Fruit fly (Drosophila melanogaster) whole organism, adult: ENCODE data around the gene CG32112.
A peak's percentile ranks its signal among the peaks of the same experiment; 100 is the strongest.

Experiments used
- CG11617 ChIP-seq: fragments of 200-800 bp; sonication (Bioruptor generic); optimal IDR thresholded peaks from 2 replicates; lab custom pipeline; 2017; ENCODE audit warnings: mild to moderate bottlenecking, missing biosample characterization, missing genetic modification reagents, missing genetic modification characterization
- CG12768 ChIP-seq: fragments of 200-800 bp; sonication (Bioruptor generic); optimal IDR thresholded peaks from 2 replicates; lab custom pipeline; 2017; ENCODE audit warnings: missing biosample characterization, missing genetic modification characterization, mild to moderate bottlenecking, moderate library complexity, missing genetic modification reagents
- CG14711 ChIP-seq: fragments of 200-800 bp; sonication (Bioruptor generic); optimal IDR thresholded peaks from 2 replicates; lab custom pipeline; 2018; ENCODE audit warnings: missing biosample characterization, mild to moderate bottlenecking, missing genetic modification characterization, moderate library complexity
- CG1620 ChIP-seq: fragments of 200-800 bp; sonication (Bioruptor generic); optimal IDR thresholded peaks from 2 replicates; lab custom pipeline; 2016; ENCODE audit warnings: missing biosample characterization, missing genetic modification characterization
- CG33017 ChIP-seq: fragments of 200-800 bp; sonication (Bioruptor generic); optimal IDR thresholded peaks from 2 replicates; lab custom pipeline; 2018; ENCODE audit warnings: missing biosample characterization, mild to moderate bottlenecking, missing genetic modification characterization, moderate library complexity
- CG5204 ChIP-seq: fragments of 200-800 bp; sonication (Bioruptor generic); optimal IDR thresholded peaks from 2 replicates; lab custom pipeline; 2016; ENCODE audit warnings: missing biosample characterization, missing genetic modification characterization
- CG7045 ChIP-seq: fragments of 200-800 bp; sonication (Bioruptor generic); optimal IDR thresholded peaks from 2 replicates; lab custom pipeline; 2017; ENCODE audit warnings: missing biosample characterization, mild to moderate bottlenecking, missing genetic modification characterization
- CG7101 ChIP-seq: fragments of 200-800 bp; sonication (Bioruptor generic); optimal IDR thresholded peaks from 2 replicates; lab custom pipeline; 2018; ENCODE audit warnings: missing biosample characterization, mild to moderate bottlenecking, missing genetic modification characterization, moderate library complexity
- Clk ChIP-seq: fragments of 200-800 bp; sonication (Bioruptor generic); optimal IDR thresholded peaks from 2 replicates; lab custom pipeline; 2017; ENCODE audit warnings: missing biosample characterization, missing genetic modification characterization
- Crg-1 ChIP-seq: fragments of 200-800 bp; sonication (Bioruptor generic); optimal IDR thresholded peaks from 2 replicates; lab custom pipeline; 2016; ENCODE audit warnings: missing biosample characterization, missing genetic modification characterization
- Hr96 ChIP-seq: fragments of 200-800 bp; sonication (Bioruptor generic); optimal IDR thresholded peaks from 2 replicates; lab custom pipeline; 2016; ENCODE audit warnings: missing biosample characterization, missing genetic modification characterization
- Mnt ChIP-seq: fragments of 200-800 bp; sonication (Bioruptor generic); optimal IDR thresholded peaks from 2 replicates; lab custom pipeline; 2016; ENCODE audit warnings: missing biosample characterization, mild to moderate bottlenecking, missing genetic modification characterization
- bab1 ChIP-seq: fragments of 200-800 bp; sonication (Bioruptor generic); optimal IDR thresholded peaks from 3 replicates; lab custom pipeline; 2019; ENCODE audit warnings: missing biosample characterization, mild to moderate bottlenecking, missing genetic modification characterization, moderate library complexity
- cic ChIP-seq: fragments of 200-800 bp; sonication (Bioruptor generic); optimal IDR thresholded peaks from 2 replicates; lab custom pipeline; 2017; ENCODE audit warnings: missing biosample characterization, mild to moderate bottlenecking, missing genetic modification characterization, moderate library complexity
- cnc ChIP-seq, 2 experiments: fragments of >200 bp; optimal IDR thresholded peaks; 2 replicates each; lab custom pipeline; 2017
- kay ChIP-seq: fragments of 200-800 bp; sonication (Bioruptor generic); peaks from one replicate; lab custom pipeline; 2016; ENCODE audit warnings: missing biosample characterization, missing genetic modification characterization, borderline replicate concordance
- ovo ChIP-seq: fragments of 200-800 bp; sonication (Bioruptor generic); optimal IDR thresholded peaks from 2 replicates; lab custom pipeline; 2016; ENCODE audit warnings: missing biosample characterization, missing genetic modification characterization
- pad ChIP-seq: fragments of 200-800 bp; sonication (Bioruptor generic); optimal IDR thresholded peaks from 3 replicates; lab custom pipeline; 2017; ENCODE audit warnings: missing biosample characterization, missing genetic modification characterization, mild to moderate bottlenecking, moderate library complexity, missing genetic modification reagents
- tj ChIP-seq: fragments of 200-800 bp; sonication (Bioruptor generic); optimal IDR thresholded peaks from 3 replicates; lab custom pipeline; 2017; ENCODE audit warnings: missing biosample characterization, mild to moderate bottlenecking, missing genetic modification characterization, moderate library complexity
- toe ChIP-seq: fragments of 200-800 bp; sonication (Bioruptor generic); optimal IDR thresholded peaks from 2 replicates; lab custom pipeline; 2016; ENCODE audit warnings: missing biosample characterization, missing genetic modification characterization

Gene CG32112

dm6 chr3L:12698236-12698635, 43.3 kb upstream of the CG32112 start:
- TF ChIP-seq toe (GFP tag; lab: Kevin White, UChicago) (no peak), Crg-1 (GFP tag; lab: Kevin White, UChicago) (no peak), CG11617 (no peak), tj (peak; percentile 97)

- TF ChIP-seq CG7101 (no peak), Hr96 (GFP tag; lab: Kevin White, UChicago) (no peak)
These were observed 41.0 kb upstream of the CG32112 start for dm6 chr3L:12700509-12700995.

dm6 chr3L:12701335-12701734, 40.2 kb upstream of the CG32112 start:
- TF ChIP-seq Clk (GFP tag; lab: Kevin White, UChicago): no peak
- TF ChIP-seq Mnt: no peak
- no peak for TF ChIP-seq kay (GFP tag; lab: Kevin White, UChicago)
- TF ChIP-seq CG5204: no peak
- TF ChIP-seq tj: no peak
- no peak for TF ChIP-seq cic (GFP tag; lab: Kevin White, UChicago)
- TF ChIP-seq CG7101: no peak
- no peak for TF ChIP-seq ovo (GFP tag; lab: Kevin White, UChicago)
- no peak for TF ChIP-seq cnc (optimal IDR thresholded peaks at IDR 0.05; lab: Kevin White, UChicago)
- no peak for TF ChIP-seq CG12768
- TF ChIP-seq pad (GFP tag; lab: Kevin White, UChicago): no peak
- TF ChIP-seq CG7045: no peak
- TF ChIP-seq Hr96 (GFP tag; lab: Kevin White, UChicago): no peak

dm6 chr3L:12703451-12704020, 38.0 kb upstream of the CG32112 start:
- TF ChIP-seq bab1 (no peak), CG1620 (GFP tag; lab: Kevin White, UChicago) (no peak), toe (GFP tag; lab: Kevin White, UChicago) (no peak), tj (no peak), cic (GFP tag; lab: Kevin White, UChicago) (no peak), CG33017 (tag; lab: Kevin White, UChicago) (no peak), ovo (GFP tag; lab: Kevin White, UChicago) (no peak), CG7101 (no peak), CG5204 (no peak), CG11617 (no peak), CG7045 (no peak), Hr96 (GFP tag; lab: Kevin White, UChicago) (no peak), Crg-1 (GFP tag; lab: Kevin White, UChicago) (no peak), Clk (GFP tag; lab: Kevin White, UChicago) (no peak), Mnt (no peak), cnc (optimal IDR thresholded peaks at IDR 0.05; lab: Kevin White, UChicago) (no peak), CG14711 (no peak)

- no peak for TF ChIP-seq Crg-1 (GFP tag; lab: Kevin White, UChicago)
These were observed 37.2 kb upstream of the CG32112 start for dm6 chr3L:12704335-12704734.

- no peak for TF ChIP-seq CG7101
- TF ChIP-seq CG12768: no peak
- no peak for TF ChIP-seq Hr96 (GFP tag; lab: Kevin White, UChicago)
- no peak for TF ChIP-seq CG7045
These were observed 36.1 kb upstream of the CG32112 start for dm6 chr3L:12705377-12705776.

- TF ChIP-seq cic (GFP tag; lab: Kevin White, UChicago): no peak
These were observed 35.1 kb upstream of the CG32112 start for dm6 chr3L:12706456-12706855.

- TF ChIP-seq CG1620 (GFP tag; lab: Kevin White, UChicago): no peak
- no peak for TF ChIP-seq CG33017 (tag; lab: Kevin White, UChicago)
- no peak for TF ChIP-seq CG7101
- TF ChIP-seq kay (GFP tag; lab: Kevin White, UChicago): no peak
- TF ChIP-seq Hr96 (GFP tag; lab: Kevin White, UChicago): no peak
- no peak for TF ChIP-seq Crg-1 (GFP tag; lab: Kevin White, UChicago)
- TF ChIP-seq Mnt: no peak
- TF ChIP-seq CG7045: no peak
- TF ChIP-seq bab1: no peak
These were observed 30.1 kb upstream of the CG32112 start for dm6 chr3L:12711418-12711817.

dm6 chr3L:12714588-12715196, 26.8 kb upstream of the CG32112 start:
- TF ChIP-seq toe (GFP tag; lab: Kevin White, UChicago) (no peak), Hr96 (GFP tag; lab: Kevin White, UChicago) (no peak), Mnt (no peak), CG33017 (tag; lab: Kevin White, UChicago) (no peak), pad (GFP tag; lab: Kevin White, UChicago) (no peak), tj (no peak), ovo (GFP tag; lab: Kevin White, UChicago) (no peak), CG14711 (no peak), Clk (GFP tag; lab: Kevin White, UChicago) (no peak), kay (GFP tag; lab: Kevin White, UChicago) (no peak), bab1 (no peak), cnc (optimal IDR thresholded peaks at IDR 0.05; lab: Kevin White, UChicago) (no peak), CG5204 (no peak), CG7101 (no peak)
